Fruit fly (Drosophila melanogaster) whole organism, adult: ENCODE results near the gene CG7248.

Source experiments
- CG7101 ChIP-seq: fragments of 200-800 bp; sonication (Bioruptor generic); optimal IDR thresholded peaks from 2 replicates; lab custom pipeline; 2018; ENCODE audit warnings: missing biosample characterization, mild to moderate bottlenecking, missing genetic modification characterization, moderate library complexity
- Clk ChIP-seq: fragments of 200-800 bp; sonication (Bioruptor generic); optimal IDR thresholded peaks from 2 replicates; lab custom pipeline; 2017; ENCODE audit warnings: missing biosample characterization, missing genetic modification characterization
- cnc ChIP-seq, 2 experiments: fragments of >200 bp; optimal IDR thresholded peaks; 2 replicates each; lab custom pipeline; 2017
- kay ChIP-seq: fragments of 200-800 bp; sonication (Bioruptor generic); peaks from one replicate; lab custom pipeline; 2016; ENCODE audit warnings: missing biosample characterization, missing genetic modification characterization, borderline replicate concordance

dm6 chr3L:11973690-11974089, 19.8 kb downstream of the CG7248 start, which contains the start of gene CG42397:
- TF ChIP-seq cnc (optimal IDR thresholded peaks at IDR 0.05; lab: Kevin White, UChicago) (no peak), kay (GFP tag; lab: Kevin White, UChicago) (no peak), Clk (GFP tag; lab: Kevin White, UChicago) (no peak), CG7101 (tag; lab: Kevin White, UChicago) (peak; percentile 29)
